Fruit fly (Drosophila melanogaster) whole organism, embryonic: Measurements from ENCODE around the gene CG5096.

ENCODE experiments used
- Antp ChIP-seq: fragments of 200-800 bp; sonication (Bioruptor generic); optimal IDR thresholded peaks from 3 replicates; lab custom pipeline; 2016; ENCODE audit warnings: missing biosample characterization, missing genetic modification characterization
- Blimp-1 ChIP-seq: fragments of 200-800 bp; sonication (Bioruptor generic); optimal IDR thresholded peaks from 3 replicates; lab custom pipeline; 2018; ENCODE audit warnings: missing biosample characterization, missing genetic modification characterization, mild to moderate bottlenecking, moderate library complexity, missing genetic modification reagents
- BtbVII ChIP-seq: fragments of 200-800 bp; sonication (Bioruptor generic); optimal IDR thresholded peaks from 3 replicates; lab custom pipeline; 2017; ENCODE audit warnings: missing biosample characterization, mild to moderate bottlenecking, missing genetic modification characterization
- CG10462 ChIP-seq: fragments of 200-800 bp; sonication (Bioruptor generic); optimal IDR thresholded peaks from 2 replicates; lab custom pipeline; 2016; ENCODE audit warnings: missing biosample characterization, missing genetic modification characterization
- CG10565 ChIP-seq: fragments of 200-800 bp; sonication (Bioruptor generic); optimal IDR thresholded peaks from 3 replicates; lab custom pipeline; 2016; ENCODE audit warnings: missing biosample characterization, mild to moderate bottlenecking, missing genetic modification characterization
- CG11504 ChIP-seq: fragments of 200-800 bp; sonication (Bioruptor generic); optimal IDR thresholded peaks from 3 replicates; lab custom pipeline; 2019; ENCODE audit warnings: missing biosample characterization, mild to moderate bottlenecking, missing genetic modification characterization, moderate library complexity
- CG1233 ChIP-seq: fragments of 200-800 bp; sonication (Bioruptor generic); optimal IDR thresholded peaks from 4 replicates; lab custom pipeline; 2018; ENCODE audit warnings: missing biosample characterization, mild to moderate bottlenecking, missing genetic modification characterization
- CG12769 ChIP-seq: fragments of 200-800 bp; sonication (Bioruptor generic); optimal IDR thresholded peaks from 2 replicates; lab custom pipeline; 2019; ENCODE audit warnings: missing biosample characterization, mild to moderate bottlenecking, missing genetic modification characterization, moderate library complexity
- CG1529 ChIP-seq: fragments of 200-800 bp; sonication (Bioruptor generic); optimal IDR thresholded peaks from 3 replicates; lab custom pipeline; 2018; ENCODE audit warnings: missing biosample characterization, missing genetic modification characterization
- CG1647 ChIP-seq: fragments of 200-800 bp; sonication (Bioruptor generic); optimal IDR thresholded peaks from 3 replicates; lab custom pipeline; 2016; ENCODE audit warnings: missing biosample characterization, missing genetic modification characterization
- CG18619 ChIP-seq: fragments of 200-800 bp; sonication (Bioruptor generic); optimal IDR thresholded peaks from 3 replicates; lab custom pipeline; 2017; ENCODE audit warnings: missing biosample characterization, mild to moderate bottlenecking, missing genetic modification characterization
- CG30020 ChIP-seq: fragments of 200-800 bp; optimal IDR thresholded peaks from 2 replicates; lab custom pipeline; 2019; ENCODE audit warnings: missing biosample characterization, mild to moderate bottlenecking, missing genetic modification characterization, moderate library complexity
- CG4328 ChIP-seq: fragments of 200-800 bp; sonication (Bioruptor generic); optimal IDR thresholded peaks from 3 replicates; lab custom pipeline; 2017; ENCODE audit warnings: missing biosample characterization, missing genetic modification reagents, missing genetic modification characterization
- CG5180 ChIP-seq: fragments of 200-800 bp; sonication (Bioruptor generic); optimal IDR thresholded peaks from 3 replicates; lab custom pipeline; 2017; ENCODE audit warnings: missing biosample characterization, missing genetic modification characterization, mild to moderate bottlenecking, moderate library complexity, missing genetic modification reagents
- CG5953 ChIP-seq: fragments of 200-800 bp; sonication (Bioruptor generic); IDR thresholded peaks from 2 replicates; pipeline ENCODE4 v1.3.6; 2022; ENCODE audit warnings: missing biosample characterization, missing genetic modification characterization
- CG6254 ChIP-seq: fragments of 200-800 bp; sonication (Bioruptor generic); optimal IDR thresholded peaks from 3 replicates; lab custom pipeline; 2017; ENCODE audit warnings: mild to moderate bottlenecking, missing biosample characterization, missing genetic modification reagents, missing genetic modification characterization
- CG7963 ChIP-seq: fragments of 200-800 bp; sonication (Bioruptor generic); IDR thresholded peaks from 3 replicates; pipeline ENCODE4 v1.3.6; 2022; ENCODE audit warnings: missing biosample characterization, missing genetic modification characterization; ENCODE audit not compliant: partially characterized antibody
- CG8089 ChIP-seq: fragments of 200-800 bp; sonication (Bioruptor generic); optimal IDR thresholded peaks from 3 replicates; lab custom pipeline; 2016; ENCODE audit warnings: missing biosample characterization, missing genetic modification characterization
- Ets65A ChIP-seq: fragments of 200-800 bp; sonication (Bioruptor generic); peaks from one replicate; lab custom pipeline; 2016; ENCODE audit warnings: missing biosample characterization, missing genetic modification characterization
- Ets97D ChIP-seq: fragments of 200-800 bp; sonication (Bioruptor generic); optimal IDR thresholded peaks from 3 replicates; lab custom pipeline; 2016; ENCODE audit warnings: missing biosample characterization, missing genetic modification characterization
- Fer1 ChIP-seq: fragments of 200-800 bp; sonication (Bioruptor generic); optimal IDR thresholded peaks from 2 replicates; lab custom pipeline; 2017; ENCODE audit warnings: missing biosample characterization, mild to moderate bottlenecking, missing genetic modification characterization
- GATAe ChIP-seq: fragments of 200-800 bp; sonication (Bioruptor generic); conservative IDR thresholded peaks from 2 replicates; pipeline ENCODE4 v1.3.6; 2022; ENCODE audit warnings: missing biosample characterization, missing genetic modification characterization
- Hand ChIP-seq: fragments of 200-800 bp; sonication (Bioruptor generic); optimal IDR thresholded peaks from 2 replicates; lab custom pipeline; 2017; ENCODE audit warnings: mild to moderate bottlenecking, missing biosample characterization, missing genetic modification reagents, missing genetic modification characterization
- Nf-YC ChIP-seq: fragments of 200-800 bp; optimal IDR thresholded peaks from 3 replicates; lab custom pipeline; 2019; ENCODE audit warnings: missing biosample characterization, mild to moderate bottlenecking, missing genetic modification characterization, moderate library complexity
- Oli ChIP-seq: fragments of 200-800 bp; sonication (Bioruptor generic); optimal IDR thresholded peaks from 2 replicates; lab custom pipeline; 2018; ENCODE audit warnings: missing biosample characterization, mild to moderate bottlenecking, missing genetic modification characterization, moderate library complexity
- Six4 ChIP-seq: fragments of 200-800 bp; sonication (Bioruptor generic); optimal IDR thresholded peaks from 2 replicates; lab custom pipeline; 2016; ENCODE audit warnings: missing biosample characterization, missing genetic modification characterization
- Sox100B ChIP-seq: fragments of 200-800 bp; sonication (Bioruptor generic); optimal IDR thresholded peaks from 3 replicates; lab custom pipeline; 2018; ENCODE audit warnings: missing biosample characterization, mild to moderate bottlenecking, missing genetic modification characterization
- Sry-δ ChIP-seq: fragments of 200-800 bp; sonication (Bioruptor generic); optimal IDR thresholded peaks from 2 replicates; lab custom pipeline; 2016; ENCODE audit warnings: missing biosample characterization, missing genetic modification characterization
- Ssrp ChIP-seq: fragments of 200-800 bp; sonication (Bioruptor generic); optimal IDR thresholded peaks from 2 replicates; lab custom pipeline; 2018; ENCODE audit warnings: missing biosample characterization, mild to moderate bottlenecking, missing genetic modification characterization, moderate library complexity
- ap ChIP-seq: fragments of 200-800 bp; sonication (Bioruptor generic); IDR thresholded peaks from 2 replicates; pipeline ENCODE4 v1.3.6; 2022; ENCODE audit warnings: missing biosample characterization, missing genetic modification characterization
- ato ChIP-seq: fragments of 200-800 bp; sonication (Bioruptor generic); IDR thresholded peaks from 2 replicates; pipeline ENCODE4 v1.3.6; 2022; ENCODE audit warnings: missing biosample characterization, missing genetic modification characterization; ENCODE audit not compliant: partially characterized antibody
- bcd ChIP-seq: fragments of 200-800 bp; sonication (Bioruptor generic); optimal IDR thresholded peaks from 2 replicates; lab custom pipeline; 2017; ENCODE audit warnings: missing biosample characterization, mild to moderate bottlenecking, missing genetic modification characterization
- cato ChIP-seq: fragments of 200-800 bp; sonication (Bioruptor generic); optimal IDR thresholded peaks from 2 replicates; lab custom pipeline; 2016; ENCODE audit warnings: missing biosample characterization, missing genetic modification characterization, borderline replicate concordance
- dimm ChIP-seq: fragments of 200-800 bp; sonication (Bioruptor generic); IDR thresholded peaks from 2 replicates; pipeline ENCODE4 v1.3.6; 2022; ENCODE audit warnings: missing biosample characterization, missing genetic modification characterization
- emc ChIP-seq: fragments of 200-800 bp; sonication (Bioruptor generic); optimal IDR thresholded peaks from 2 replicates; lab custom pipeline; 2016; ENCODE audit warnings: missing biosample characterization, missing genetic modification characterization
- fd96Cb ChIP-seq: fragments of 200-800 bp; sonication (Bioruptor generic); optimal IDR thresholded peaks from 2 replicates; lab custom pipeline; 2018; ENCODE audit warnings: missing biosample characterization, mild to moderate bottlenecking, missing genetic modification characterization, moderate library complexity
- gro ChIP-seq: fragments of 200-800 bp; sonication (Bioruptor generic); optimal IDR thresholded peaks from 2 replicates; lab custom pipeline; 2016; ENCODE audit warnings: missing biosample characterization, missing genetic modification characterization
- hb ChIP-seq: fragments of 200-800 bp; sonication (Bioruptor generic); IDR thresholded peaks from 3 replicates; pipeline ENCODE4 v1.3.6; 2022; ENCODE audit warnings: missing biosample characterization, missing genetic modification characterization; ENCODE audit not compliant: partially characterized antibody
- ind ChIP-seq: fragments of 200-800 bp; sonication (Bioruptor generic); optimal IDR thresholded peaks from 3 replicates; lab custom pipeline; 2016; ENCODE audit warnings: missing biosample characterization, missing genetic modification characterization
- prd ChIP-seq, 3 experiments: fragments of >200 bp in 2 of 3; fragments of 200-800 bp in 1 of 3; sonication (Bioruptor generic) in 1 of 3; optimal IDR thresholded peaks in 2 of 3; IDR thresholded peaks in 1 of 3; 2 replicates in 2 of 3; 3 replicates in 1 of 3; pipeline versions ENCODE4 v1.3.6 to Lab custom; 2017 to 2022; ENCODE audit warnings: missing biosample characterization in 1 of 3, missing genetic modification characterization in 1 of 3
- psq ChIP-seq: fragments of 200-800 bp; sonication (Bioruptor generic); optimal IDR thresholded peaks from 2 replicates; lab custom pipeline; 2017; ENCODE audit warnings: missing biosample characterization, missing genetic modification characterization
- repo ChIP-seq: fragments of 200-800 bp; sonication (Bioruptor generic); optimal IDR thresholded peaks from 2 replicates; lab custom pipeline; 2016; ENCODE audit warnings: missing biosample characterization, missing genetic modification characterization
- run ChIP-seq: fragments of 200-800 bp; sonication (Bioruptor generic); optimal IDR thresholded peaks from 3 replicates; lab custom pipeline; 2018; ENCODE audit warnings: missing biosample characterization, mild to moderate bottlenecking, missing genetic modification characterization
- tna ChIP-seq: fragments of 200-800 bp; sonication (Bioruptor generic); IDR thresholded peaks from 2 replicates; pipeline ENCODE4 v1.3.6; 2022; ENCODE audit warnings: missing biosample characterization, missing genetic modification characterization; ENCODE audit not compliant: partially characterized antibody
- usp ChIP-seq: fragments of >200 bp; optimal IDR thresholded peaks from 2 replicates; lab custom pipeline; 2017; ENCODE audit warnings: missing biosample characterization, missing genetic modification characterization
- wdn ChIP-seq: fragments of 200-800 bp; sonication (Bioruptor generic); IDR thresholded peaks from 2 replicates; pipeline ENCODE4 v1.3.6; 2022; ENCODE audit warnings: missing biosample characterization, missing genetic modification characterization
- zf30C ChIP-seq: fragments of 200-800 bp; sonication (Bioruptor generic); optimal IDR thresholded peaks from 3 replicates; lab custom pipeline; 2018; ENCODE audit warnings: missing biosample characterization, mild to moderate bottlenecking, missing genetic modification characterization
- zfh2 ChIP-seq: fragments of 200-800 bp; sonication (Bioruptor generic); optimal IDR thresholded peaks from 2 replicates; lab custom pipeline; 2016; ENCODE audit warnings: missing biosample characterization, missing genetic modification characterization

The CG5096 gene

dm6 chr2L:10413251-10414127 is 31.4 kb downstream of the CG5096 start, which contains the start of the genes CG5355 and Klp31E (continued):
- TF ChIP-seq GATAe (no peak), psq (GFP tag; lab: Kevin White, UChicago) (no peak), Sry-δ (GFP tag; lab: Kevin White, UChicago) (peak; percentile 69), usp (no peak), zfh2 (peak; percentile 56), Antp (GFP tag; lab: Kevin White, UChicago) (peak; percentile 40), CG1233 (GFP tag; lab: Kevin White, UChicago) (peak; percentile 62), dimm (GFP tag; lab: Robert Waterston, UW) (no peak), run (no peak), fd96Cb (peak; percentile 64), ap (GFP tag; lab: Robert Waterston, UW) (no peak), CG12769 (peak; percentile 46), CG11504 (tag; lab: Kevin White, UChicago) (peak; percentile 79), Blimp-1 (GFP tag; lab: Kevin White, UChicago) (no peak), CG5953 (GFP tag; lab: Robert Waterston, UW) (no peak), CG7963 (GFP tag; lab: Robert Waterston, UW) (peak; percentile 49; the same call in 1 of the 3 replicates), wdn (no peak), ato (GFP tag; lab: Robert Waterston, UW) (peak; percentile 42; the same call in 1 of the 2 replicates), CG10462 (GFP tag; lab: Kevin White, UChicago) (peak; percentile 24), repo (GFP tag; lab: Kevin White, UChicago) (no peak), bcd (GFP tag; lab: Kevin White, UChicago) (peak; percentile 72), CG10565 (no peak), hb (GFP tag; lab: Robert Waterston, UW) (no peak), Ssrp (peak; percentile 77), ind (GFP tag; lab: Kevin White, UChicago) (peak; percentile 55), Fer1 (GFP tag; lab: Kevin White, UChicago) (peak; percentile 34), CG5180 (GFP tag; lab: Kevin White, UChicago) (no peak), CG6254 (GFP tag; lab: Kevin White, UChicago) (no peak), Hand (no peak), CG8089 (no peak), CG1647 (GFP tag; lab: Kevin White, UChicago) (peak; percentile 10), tna (GFP tag; lab: Robert Waterston, UW) (no peak), gro (GFP tag; lab: Kevin White, UChicago) (no peak), Nf-YC (peak; percentile 76), CG30020 (tag; lab: Kevin White, UChicago) (peak; percentile 95), CG4328 (GFP tag; lab: Kevin White, UChicago) (peak; percentile 69), BtbVII (GFP tag; lab: Kevin White, UChicago) (peak; percentile 56), zf30C (GFP tag; lab: Kevin White, UChicago) (no peak), Sox100B (peak; percentile 72), prd (optimal IDR thresholded peaks at IDR 0.05; lab: Kevin White, UChicago) (no peak), prd (GFP tag; IDR thresholded peaks at IDR 0.05; lab: Robert Waterston, UW) (peak; percentile 73), cato (GFP tag; lab: Kevin White, UChicago) (peak; percentile 49), CG1529 (GFP tag; lab: Kevin White, UChicago) (peak; percentile 1), emc (GFP tag; lab: Kevin White, UChicago) (no peak), Ets97D (GFP tag; lab: Kevin White, UChicago) (peak; percentile 15), CG18619 (GFP tag; lab: Kevin White, UChicago) (peak; percentile 75), Oli (tag; lab: Kevin White, UChicago) (peak; percentile 75), Ets65A (GFP tag; lab: Kevin White, UChicago) (peak; percentile 72), Six4 (GFP tag; lab: Kevin White, UChicago) (peak; percentile 61)
